Worm (Caenorhabditis elegans) whole organism, L4 larva: ENCODE results near the gene tbc-20.

ENCODE experiments used
- R02D3.7 ChIP-seq: fragments of 150-350 bp; sonication (generic microtip); optimal IDR thresholded peaks from 3 replicates; lab custom pipeline; 2014; ENCODE audit warnings: missing biosample characterization, missing genetic modification characterization
- Y48G9A.11 ChIP-seq: fragments of 200-800 bp; sonication (Bioruptor generic); IDR thresholded peaks from 2 replicates; pipeline ENCODE4 v1.3.6; 2022; ENCODE audit warnings: missing genetic modification reagents, missing genetic modification characterization, missing compliant biosample characterization
- aha-1 ChIP-seq: fragments of 150-350 bp; peaks from one replicate; lab custom pipeline; 2014; ENCODE audit warnings: missing biosample characterization, missing genetic modification characterization
- aly-2 ChIP-seq: sonication (generic microtip); optimal IDR thresholded peaks from 2 replicates; lab custom pipeline; 2018; ENCODE audit warnings: missing biosample characterization, missing genetic modification characterization
- attf-4 ChIP-seq: sonication (generic microtip); optimal IDR thresholded peaks from 3 replicates; lab custom pipeline; 2017; ENCODE audit warnings: missing biosample characterization, missing genetic modification characterization
- ceh-20 ChIP-seq: fragments of 200-800 bp; sonication (Bioruptor generic); IDR thresholded peaks from 2 replicates; pipeline ENCODE4 v1.3.6; 2022; ENCODE audit warnings: missing genetic modification reagents, missing genetic modification characterization, missing compliant biosample characterization
- ceh-44 ChIP-seq: fragments of 200-800 bp; sonication (Bioruptor generic); IDR thresholded peaks from 2 replicates; pipeline ENCODE4 v1.3.6; 2022; ENCODE audit warnings: missing genetic modification reagents, missing genetic modification characterization, missing compliant biosample characterization
- cey-2 ChIP-seq: sonication (generic microtip); optimal IDR thresholded peaks from 3 replicates; lab custom pipeline; 2017; ENCODE audit warnings: missing genetic modification characterization, mild to moderate bottlenecking, missing compliant biosample characterization, antibody characterized with exemption, borderline replicate concordance; ENCODE audit not compliant: insufficient read depth
- ctbp-1 ChIP-seq: fragments of 200-800 bp; sonication (Bioruptor generic); IDR thresholded peaks from 2 replicates; pipeline ENCODE4 v1.3.6; 2022; ENCODE audit warnings: missing genetic modification reagents, missing genetic modification characterization, missing compliant biosample characterization
- daf-16 ChIP-seq, 3 experiments: sonication (generic microtip); optimal IDR thresholded peaks; 2 replicates each; lab custom pipeline; 2016 to 2017; ENCODE audit warnings: missing genetic modification characterization in 3 of 3, missing genetic modification reagents in 3 of 3, mild to moderate bottlenecking in 2 of 3, missing compliant biosample characterization in 2 of 3, missing biosample characterization in 1 of 3, moderate library complexity in 1 of 3
- daf-19 ChIP-seq: fragments of 200-800 bp; sonication (Bioruptor generic); conservative IDR thresholded peaks from 2 replicates; pipeline ENCODE4 v1.3.6; 2022; ENCODE audit warnings: missing genetic modification characterization, missing compliant biosample characterization
- daf-8 ChIP-seq: fragments of 200-800 bp; sonication (Bioruptor generic); IDR thresholded peaks from 2 replicates; pipeline ENCODE4 v1.3.6; 2022; ENCODE audit warnings: missing genetic modification characterization, missing compliant biosample characterization
- dmd-8 ChIP-seq: fragments of 200-800 bp; sonication (Bioruptor generic); IDR thresholded peaks from 2 replicates; pipeline ENCODE4 v1.3.6; 2022; ENCODE audit warnings: missing genetic modification characterization, missing compliant biosample characterization
- dve-1 ChIP-seq: sonication (generic microtip); optimal IDR thresholded peaks from 2 replicates; lab custom pipeline; 2017; ENCODE audit warnings: antibody characterized with exemption, mild to moderate bottlenecking, missing genetic modification characterization, missing compliant biosample characterization; ENCODE audit not compliant: insufficient read depth
- fkh-10 ChIP-seq: fragments of 150-350 bp; optimal IDR thresholded peaks from 2 replicates; lab custom pipeline; 2014; ENCODE audit warnings: missing biosample characterization, missing genetic modification reagents, missing genetic modification characterization
- fos-1 ChIP-seq: fragments of 150-350 bp; optimal IDR thresholded peaks from 2 replicates; lab custom pipeline; 2014; ENCODE audit warnings: missing biosample characterization, missing genetic modification characterization
- hif-1 ChIP-seq, 2 experiments: sonication (generic microtip); optimal IDR thresholded peaks; 2 replicates each; lab custom pipeline; 2016 to 2017; ENCODE audit warnings: missing compliant biosample characterization in 2 of 2, missing genetic modification characterization in 2 of 2, missing genetic modification reagents in 2 of 2, missing genotype in 2 of 2, mild to moderate bottlenecking in 1 of 2
- lin-1 ChIP-seq: fragments of 200-800 bp; sonication (Bioruptor generic); IDR thresholded peaks from 2 replicates; pipeline ENCODE4 v1.3.6; 2022; ENCODE audit warnings: missing genetic modification reagents, missing genetic modification characterization, missing compliant biosample characterization
- lin-15B ChIP-seq: fragments of 150-350 bp; sonication (generic microtip); optimal IDR thresholded peaks from 3 replicates; lab custom pipeline; 2014; ENCODE audit warnings: missing biosample characterization, missing genetic modification characterization
- lin-38 ChIP-seq: fragments of 200-800 bp; sonication (Bioruptor generic); IDR thresholded peaks from 2 replicates; pipeline ENCODE4 v1.3.6; 2022; ENCODE audit warnings: missing genetic modification reagents, missing genetic modification characterization, missing compliant biosample characterization
- lir-3 ChIP-seq: sonication (generic microtip); optimal IDR thresholded peaks from 2 replicates; lab custom pipeline; 2016; ENCODE audit warnings: mild to moderate bottlenecking, missing genetic modification characterization, missing compliant biosample characterization
- madf-5 ChIP-seq, 2 experiments: fragments of 200-800 bp; sonication (Bioruptor generic); IDR thresholded peaks; 2 replicates each; pipeline ENCODE4 v1.3.6; 2022; ENCODE audit warnings: missing compliant biosample characterization in 2 of 2, missing genetic modification characterization in 2 of 2
- mdt-29 ChIP-seq: fragments of 200-800 bp; sonication (Bioruptor generic); IDR thresholded peaks from 2 replicates; pipeline ENCODE4 v1.3.6; 2022; ENCODE audit warnings: missing genetic modification reagents, missing genetic modification characterization, missing compliant biosample characterization
- mep-1 ChIP-seq: fragments of 150-350 bp; sonication (generic microtip); optimal IDR thresholded peaks from 3 replicates; lab custom pipeline; 2014; ENCODE audit warnings: missing biosample characterization, missing genetic modification characterization
- nhr-11 ChIP-seq: fragments of 150-350 bp; optimal IDR thresholded peaks from 2 replicates; lab custom pipeline; 2014; ENCODE audit warnings: missing biosample characterization, missing genetic modification characterization
- nhr-111 ChIP-seq: fragments of 200-800 bp; sonication (Bioruptor generic); optimal IDR thresholded peaks from 2 replicates; lab custom pipeline; 2018; ENCODE audit warnings: mild to moderate bottlenecking, missing genetic modification characterization, missing compliant biosample characterization
- nhr-28 ChIP-seq: fragments of 150-350 bp; optimal IDR thresholded peaks from 2 replicates; lab custom pipeline; 2014; ENCODE audit warnings: missing biosample characterization, missing genetic modification characterization
- nhr-41 ChIP-seq: fragments of 200-800 bp; sonication (Bioruptor generic); IDR thresholded peaks from 2 replicates; pipeline ENCODE4 v1.3.6; 2022; ENCODE audit warnings: missing genetic modification reagents, missing genetic modification characterization, missing compliant biosample characterization
- nhr-42 ChIP-seq: fragments of 200-800 bp; sonication (Bioruptor generic); IDR thresholded peaks from 2 replicates; pipeline ENCODE4 v1.3.6; 2022; ENCODE audit warnings: missing genetic modification characterization, missing compliant biosample characterization
- nhr-6 ChIP-seq: fragments of 150-350 bp; optimal IDR thresholded peaks from 2 replicates; lab custom pipeline; 2014; ENCODE audit warnings: missing biosample characterization, missing genetic modification characterization
- nhr-76 ChIP-seq: fragments of 150-350 bp; optimal IDR thresholded peaks from 2 replicates; lab custom pipeline; 2014; ENCODE audit warnings: missing biosample characterization, missing genetic modification characterization
- nhr-77 ChIP-seq: fragments of 150-350 bp; optimal IDR thresholded peaks from 2 replicates; lab custom pipeline; 2014; ENCODE audit warnings: missing biosample characterization, missing genetic modification characterization
- pha-4 ChIP-seq, 2 experiments: fragments of 150-350 bp in 1 of 2; fragments of 200-800 bp in 1 of 2; sonication (Bioruptor generic) in 1 of 2; IDR thresholded peaks in 1 of 2; optimal IDR thresholded peaks in 1 of 2; 2 replicates each; pipeline versions ENCODE4 v1.3.6 to Lab custom; 2014 to 2022; ENCODE audit warnings: missing genetic modification characterization in 2 of 2, missing genetic modification reagents in 2 of 2, missing biosample characterization in 1 of 2, missing compliant biosample characterization in 1 of 2
- php-3 ChIP-seq: fragments of 200-800 bp; sonication (Bioruptor generic); IDR thresholded peaks from 2 replicates; pipeline ENCODE4 v1.3.6; 2022; ENCODE audit warnings: missing genetic modification reagents, missing genetic modification characterization, missing compliant biosample characterization
- skn-1 ChIP-seq: fragments of 150-350 bp; optimal IDR thresholded peaks from 2 replicates; lab custom pipeline; 2014; ENCODE audit warnings: missing biosample characterization, missing genetic modification characterization
- snpc-1.2 ChIP-seq: fragments of 200-800 bp; sonication (Bioruptor generic); IDR thresholded peaks from 2 replicates; pipeline ENCODE4 v1.3.6; 2022; ENCODE audit warnings: missing genetic modification reagents, missing genetic modification characterization, missing compliant biosample characterization
- spr-3 ChIP-seq: fragments of 200-800 bp; sonication (Bioruptor generic); optimal IDR thresholded peaks from 2 replicates; lab custom pipeline; 2018; ENCODE audit warnings: mild to moderate bottlenecking, missing genetic modification characterization, missing compliant biosample characterization
- tag-97 ChIP-seq: fragments of 200-800 bp; sonication (Bioruptor generic); IDR thresholded peaks from 2 replicates; pipeline ENCODE4 v1.3.6; 2022; ENCODE audit warnings: missing genetic modification characterization, missing compliant biosample characterization
- tra-1 ChIP-seq: fragments of 200-800 bp; sonication (Bioruptor generic); IDR thresholded peaks from 2 replicates; pipeline ENCODE4 v1.3.6; 2022; ENCODE audit warnings: missing genetic modification reagents, missing genetic modification characterization, missing compliant biosample characterization
- unc-130 ChIP-seq: sonication (generic microtip); optimal IDR thresholded peaks from 2 replicates; lab custom pipeline; 2016; ENCODE audit warnings: missing genetic modification reagents, missing genetic modification characterization, missing compliant biosample characterization
- vab-7 ChIP-seq: fragments of 200-800 bp; sonication (Bioruptor generic); IDR thresholded peaks from 2 replicates; pipeline ENCODE4 v1.3.6; 2022; ENCODE audit warnings: missing genetic modification reagents, missing genetic modification characterization, missing compliant biosample characterization
- zag-1 ChIP-seq: fragments of 150-350 bp; optimal IDR thresholded peaks from 2 replicates; lab custom pipeline; 2014; ENCODE audit warnings: missing biosample characterization, missing genetic modification characterization
- zfp-2 ChIP-seq: sonication (generic microtip); optimal IDR thresholded peaks from 2 replicates; lab custom pipeline; 2016; ENCODE audit warnings: mild to moderate bottlenecking, missing genetic modification characterization, missing compliant biosample characterization
- zip-11 ChIP-seq: fragments of 200-800 bp; sonication (Bioruptor generic); IDR thresholded peaks from 2 replicates; pipeline ENCODE4 v1.3.6; 2022; ENCODE audit warnings: missing genetic modification characterization, missing compliant biosample characterization
- ztf-7 ChIP-seq: fragments of 150-350 bp; optimal IDR thresholded peaks from 2 replicates; lab custom pipeline; 2014; ENCODE audit warnings: missing biosample characterization, missing genetic modification characterization

Gene tbc-20

DNA sequence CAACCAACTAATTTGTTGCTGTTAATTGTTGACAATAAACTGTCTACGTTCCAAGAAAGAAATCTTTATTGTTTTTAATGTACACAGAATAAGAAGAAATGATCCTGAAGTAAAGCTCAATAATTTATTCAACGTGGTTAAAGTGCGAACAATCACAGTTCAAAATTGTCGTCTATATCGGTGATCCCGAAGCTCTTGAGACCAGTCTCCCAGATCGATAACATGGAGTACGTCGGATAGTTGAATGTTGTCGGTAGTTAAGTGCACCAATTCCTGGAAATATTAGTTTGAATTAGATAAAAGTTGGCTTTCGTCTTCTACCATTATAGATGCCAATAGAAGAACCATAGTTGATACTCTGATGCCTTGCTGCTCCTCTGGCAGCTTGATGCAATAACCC is 17.8 kb downstream of the tbc-20 start (continued):
- no peak for TF ChIP-seq fos-1 (tag; lab: Kevin White, UChicago)
- 0 out of 2 replicates have a peak, but pooled peaks have one; percentile 11 for TF ChIP-seq lin-38 (GFP tag; lab: Robert Waterston, UW)
- no peak for TF ChIP-seq aly-2 (tag; lab: Kevin White, UChicago)
- TF ChIP-seq daf-16 (GFP tag; optimal IDR thresholded peaks at IDR 0.05; lab: Kevin White, UChicago) = no peak
- no peak for TF ChIP-seq daf-16 (tag; optimal IDR thresholded peaks at IDR 0.05; lab: Kevin White, UChicago)
- TF ChIP-seq madf-5 (GFP tag; IDR thresholded peaks at IDR 0.05; lab: Robert Waterston, UW) = no peak
- TF ChIP-seq vab-7 (GFP tag; lab: Robert Waterston, UW) = no peak
- TF ChIP-seq ceh-20 (GFP tag; lab: Robert Waterston, UW) = no peak
- no peak for TF ChIP-seq nhr-77 (tag; lab: Kevin White, UChicago)
- TF ChIP-seq ctbp-1 = 0 out of 2 replicates have a peak, but pooled peaks have one; percentile 29
- TF ChIP-seq lir-3 (tag; lab: Kevin White, UChicago) = no peak
- peak; percentile 30; the same call in 1 of the 2 replicates for TF ChIP-seq Y48G9A.11 (GFP tag; lab: Robert Waterston, UW)
- TF ChIP-seq mdt-29 (GFP tag; lab: Robert Waterston, UW) = 0 out of 2 replicates have a peak, but pooled peaks have one; percentile 20
- TF ChIP-seq zfp-2 = no peak
- TF ChIP-seq R02D3.7 (tag; lab: Kevin White, UChicago) = no peak
- no peak for TF ChIP-seq lin-1 (GFP tag; lab: Robert Waterston, UW)
- no peak for TF ChIP-seq nhr-6 (tag; lab: Kevin White, UChicago)
- no peak for TF ChIP-seq nhr-41 (GFP tag; lab: Robert Waterston, UW)
- TF ChIP-seq zip-11 (GFP tag; lab: Robert Waterston, UW) = no peak
- no peak for TF ChIP-seq hif-1 (tag; optimal IDR thresholded peaks at IDR 0.05; lab: Kevin White, UChicago)
- TF ChIP-seq zag-1 (tag; lab: Kevin White, UChicago) = no peak
- no peak for TF ChIP-seq spr-3 (GFP tag; lab: Kevin White, UChicago)
- TF ChIP-seq tra-1 (GFP tag; lab: Robert Waterston, UW) = no peak
- 0 out of 2 replicates have a peak, but pooled peaks have one; percentile 22 for TF ChIP-seq nhr-42 (GFP tag; lab: Robert Waterston, UW)
- TF ChIP-seq dmd-8 (GFP tag; lab: Robert Waterston, UW) = no peak

DNA sequence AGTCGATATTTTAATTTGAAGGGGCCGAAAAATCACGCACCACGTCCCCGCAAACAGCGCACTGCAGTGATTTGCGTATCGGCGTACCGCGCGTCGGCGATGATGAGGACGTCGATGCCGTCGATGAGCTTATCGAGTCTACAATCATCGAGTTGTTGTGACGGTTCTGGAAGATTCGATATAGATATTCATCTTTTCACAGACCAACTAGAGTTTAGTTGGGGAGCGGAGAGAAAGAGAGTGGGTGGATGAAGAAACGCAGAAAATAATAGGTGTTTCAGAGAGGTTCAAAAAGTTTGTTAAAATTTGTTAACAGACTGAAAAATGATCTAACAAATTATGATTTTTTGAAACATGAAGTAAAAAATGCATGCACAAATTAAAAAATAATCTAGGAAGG is 20.1 kb downstream of the tbc-20 start, which contains the start of gene nhr-61:
Gene nhr-61, minus strand, starts transcription at position 168 of the 400 bp plus-strand sequence.
- no peak for TF ChIP-seq fos-1 (tag; lab: Kevin White, UChicago)
- TF ChIP-seq nhr-42 (GFP tag; lab: Robert Waterston, UW) = peak; percentile 26; the same call in 1 of the 2 replicates

DNA sequence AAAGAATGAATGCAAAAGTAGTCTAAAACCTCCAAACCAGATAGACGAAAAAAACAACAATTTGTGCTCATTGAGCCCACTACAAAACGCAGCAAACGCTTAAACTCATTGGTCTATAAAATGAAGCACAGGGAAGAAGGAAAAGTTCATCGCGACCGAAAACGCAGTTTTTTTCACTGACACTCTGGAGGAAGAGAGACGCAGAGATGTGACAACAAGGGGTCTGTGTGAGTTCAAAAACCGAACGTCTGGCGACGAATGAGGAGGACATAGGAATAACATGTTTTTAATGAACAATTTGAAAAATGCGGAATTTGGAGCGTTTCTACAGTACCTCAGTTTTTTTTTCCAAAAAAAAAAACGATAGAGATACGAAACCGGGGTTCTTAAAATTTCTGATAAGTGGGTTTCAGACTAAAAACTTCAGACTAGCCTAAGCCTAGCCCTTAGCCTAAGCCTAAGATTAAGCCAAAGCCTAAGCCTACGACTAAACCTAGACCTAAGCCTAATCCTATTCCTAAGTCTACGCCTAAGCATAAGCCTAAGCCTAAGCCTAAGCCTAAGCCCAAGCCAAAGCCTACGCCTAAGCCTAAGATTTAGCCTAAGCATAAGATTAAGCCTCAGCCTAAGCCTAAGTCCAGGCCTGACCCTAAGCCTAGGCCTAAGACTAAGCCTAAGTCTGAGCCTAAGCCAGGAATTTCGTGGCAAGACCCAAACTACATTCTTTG is 21.1 kb downstream of the tbc-20 start:
- TF ChIP-seq tag-97 (GFP tag; lab: Robert Waterston, UW) (no peak), snpc-1.2 (GFP tag; lab: Robert Waterston, UW) (no peak), nhr-76 (tag; lab: Kevin White, UChicago) (no peak), ztf-7 (tag; lab: Kevin White, UChicago) (no peak), mep-1 (tag; lab: Kevin White, UChicago) (peak; percentile 18), skn-1 (no peak), fkh-10 (GFP tag; lab: Kevin White, UChicago) (no peak), pha-4 (GFP tag; IDR thresholded peaks at IDR 0.05; lab: Robert Waterston, UW) (no peak), pha-4 (tag; optimal IDR thresholded peaks at IDR 0.05; lab: Kevin White, UChicago) (no peak), nhr-111 (GFP tag; lab: Kevin White, UChicago) (no peak), lin-15B (no peak), nhr-28 (tag; lab: Kevin White, UChicago) (peak; percentile 81), fos-1 (tag; lab: Kevin White, UChicago) (no peak), daf-8 (no peak), php-3 (GFP tag; lab: Robert Waterston, UW) (no peak), attf-4 (tag; lab: Kevin White, UChicago) (no peak), unc-130 (GFP tag; lab: Kevin White, UChicago) (no peak), daf-19 (GFP tag; lab: Robert Waterston, UW) (no peak), cey-2 (no peak), dve-1 (peak; percentile 13), ceh-44 (GFP tag; lab: Robert Waterston, UW) (no peak), lin-38 (GFP tag; lab: Robert Waterston, UW) (no peak), aha-1 (no peak), nhr-77 (tag; lab: Kevin White, UChicago) (peak; percentile 53), lin-1 (GFP tag; lab: Robert Waterston, UW) (no peak), ceh-20 (GFP tag; lab: Robert Waterston, UW) (no peak), nhr-11 (no peak)
